Worm (Caenorhabditis elegans): ENCODE measurements around the gene T16G12.3.
A peak's percentile ranks its signal among the peaks of the same experiment; 100 is the strongest.
"Not testable (repeated sequence)": the region's sequence is repeated elsewhere in the genome, so short reads cannot be mapped to it uniquely, and the experiment has no call there.

The T16G12.3 gene

ce11 chrIII:10050321-10050720 lies at the start of gene T16G12.3:
Gene T16G12.3, plus strand, starts transcription at chrIII:10050621.
- TF ChIP-seq ZK546.5, elt-3, mdl-1 (tag; optimal IDR thresholded peaks at IDR 0.05): not testable (repeated sequence)

- no peak for TF ChIP-seq jun-1 (tag; optimal IDR thresholded peaks at IDR 0.05)
- TF ChIP-seq hmg-11 (tag; optimal IDR thresholded peaks at IDR 0.05): no peak
- TF ChIP-seq pqm-1 (tag; optimal IDR thresholded peaks at IDR 0.05): no peak
- TF ChIP-seq fkh-10 (GFP tag; optimal IDR thresholded peaks at IDR 0.05): no peak
- TF ChIP-seq ztf-4 (tag; optimal IDR thresholded peaks at IDR 0.05): no peak
- TF ChIP-seq aly-2 (tag; optimal IDR thresholded peaks at IDR 0.05): no peak
- TF ChIP-seq ZK546.5 (tag; optimal IDR thresholded peaks at IDR 0.05): no peak
- no peak for TF ChIP-seq elt-2 (tag; optimal IDR thresholded peaks at IDR 0.05)
These were observed 49.4 kb upstream of the T16G12.3 start, which contains the start of gene C05B5.5 for ce11 chrIII:10001060-10001459. Gene C05B5.5, plus strand, starts transcription at chrIII:10001360.

DNA sequence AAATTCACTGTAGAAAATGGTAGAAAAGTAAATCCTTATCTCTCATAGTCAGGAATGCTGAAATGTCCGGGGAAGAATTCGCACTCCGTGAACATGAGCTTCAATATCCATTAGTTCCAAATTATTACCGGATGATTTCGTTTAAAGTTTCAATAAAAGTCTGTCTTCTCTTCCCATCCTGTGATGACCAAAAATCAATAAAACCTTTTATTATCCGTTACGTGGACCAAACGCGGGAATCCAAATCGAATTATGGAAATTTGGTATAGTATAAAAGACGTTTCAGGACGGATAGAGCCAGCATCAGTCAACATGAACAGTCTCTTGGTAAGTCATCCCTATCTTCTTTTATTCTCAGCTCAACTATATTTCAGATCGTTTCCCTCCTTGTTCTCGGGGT lies 46.2 kb upstream of the T16G12.3 start, which contains the start of gene C05B5.11:
Gene C05B5.11 (plus strand): TSS at position 301 of the 400 bp plus-strand sequence.
- no peak for TF ChIP-seq unc-39 (tag; optimal IDR thresholded peaks at IDR 0.05)
- TF ChIP-seq nhr-76 (tag; optimal IDR thresholded peaks at IDR 0.05): no peak
- no peak for TF ChIP-seq pha-4 (tag; optimal IDR thresholded peaks at IDR 0.05)
- TF ChIP-seq eor-1 (tag; optimal IDR thresholded peaks at IDR 0.05): no peak
- no peak for TF ChIP-seq fkh-2 (tag; optimal IDR thresholded peaks at IDR 0.05)
- no peak for TF ChIP-seq ceh-9 (tag; optimal IDR thresholded peaks at IDR 0.05)
- no peak for TF ChIP-seq elt-2 (tag; optimal IDR thresholded peaks at IDR 0.05)
- TF ChIP-seq nhr-23 (tag; optimal IDR thresholded peaks at IDR 0.05): no peak

DNA sequence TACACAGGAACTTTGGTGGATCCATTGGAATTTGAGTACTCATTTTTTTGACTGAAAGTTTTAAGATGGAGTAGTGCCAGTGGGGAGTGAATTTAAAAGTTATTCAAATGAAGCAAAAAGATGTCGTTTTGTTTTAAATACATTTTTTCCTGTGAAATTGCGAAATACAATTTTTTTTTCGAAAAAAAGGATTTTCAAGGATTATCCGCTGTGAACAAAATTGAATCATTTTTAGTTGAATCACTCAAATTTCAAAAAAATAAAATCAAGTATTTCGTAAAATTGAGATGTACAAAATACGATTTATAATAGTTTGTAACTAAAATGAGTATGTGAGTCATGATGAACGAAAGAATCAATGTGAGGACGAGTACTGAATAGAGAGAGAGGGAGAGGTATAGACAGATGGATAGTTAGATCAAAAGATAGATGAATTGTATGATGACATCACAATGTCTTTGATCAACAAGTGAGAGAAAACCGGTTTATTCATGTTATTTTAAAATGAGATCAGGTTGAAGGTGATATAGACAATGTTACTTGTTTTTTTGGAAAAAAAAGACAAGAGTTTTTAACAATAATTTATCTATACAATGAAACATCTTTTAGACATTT lies 43.6 kb upstream of the T16G12.3 start, which contains the start of gene C05B5.8:
Gene C05B5.8 (minus strand): TSS at position 51 of the 615 bp plus-strand sequence.
- peak; percentile 91 for TF ChIP-seq nhr-25 (tag; optimal IDR thresholded peaks at IDR 0.05)
- TF ChIP-seq jun-1 (tag; optimal IDR thresholded peaks at IDR 0.05): no peak
- TF ChIP-seq eor-1 (tag; optimal IDR thresholded peaks at IDR 0.05): no peak
- TF ChIP-seq elt-2 (tag; optimal IDR thresholded peaks at IDR 0.05): no peak
- TF ChIP-seq elt-1 (tag; optimal IDR thresholded peaks at IDR 0.05): peak; percentile 83
- peak; percentile 73 for TF ChIP-seq nhr-23 (tag; optimal IDR thresholded peaks at IDR 0.05)
- peak; percentile 34 for TF ChIP-seq ceh-28 (tag; optimal IDR thresholded peaks at IDR 0.05)
- TF ChIP-seq unc-62 (GFP tag; optimal IDR thresholded peaks at IDR 0.05): no peak

- TF ChIP-seq ama-1 (optimal IDR thresholded peaks at IDR 0.05) (no peak), mdl-1 (tag; optimal IDR thresholded peaks at IDR 0.05) (no peak), ztf-4 (tag; optimal IDR thresholded peaks at IDR 0.05) (no peak)
These were observed 40.3 kb upstream of the T16G12.3 start, which contains the start of gene fbxa-155 for ce11 chrIII:10010117-10010516. Gene fbxa-155, minus strand, starts transcription at chrIII:10010217.

DNA sequence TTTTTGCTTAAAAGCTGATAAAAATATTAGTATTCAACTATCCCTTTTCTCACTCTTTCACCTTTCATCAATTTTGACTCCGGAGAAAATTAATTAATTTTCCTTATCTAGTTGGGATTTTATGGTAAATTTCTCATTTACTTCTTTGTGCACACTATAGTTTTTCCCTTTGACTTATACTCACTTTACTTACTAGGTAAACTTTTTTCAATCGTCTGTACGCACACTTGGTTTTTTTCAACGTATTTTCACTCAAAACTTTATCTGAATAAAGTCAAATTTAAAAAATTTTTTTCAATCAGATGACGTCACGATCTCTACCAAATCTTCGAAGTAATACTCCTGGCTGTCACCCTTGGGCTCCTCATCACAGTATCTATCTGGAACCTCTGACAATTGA lies 38.3 kb upstream of the T16G12.3 start, which contains the start of gene C05B5.16:
Gene C05B5.16 (plus strand): TSS at position 301 of the 400 bp plus-strand sequence.
- no peak for TF ChIP-seq pqm-1 (tag; optimal IDR thresholded peaks at IDR 0.05)
- TF ChIP-seq elt-1 (tag; optimal IDR thresholded peaks at IDR 0.05): no peak
- no peak for TF ChIP-seq zag-1 (tag; optimal IDR thresholded peaks at IDR 0.05)
- TF ChIP-seq nhr-23 (tag; optimal IDR thresholded peaks at IDR 0.05): no peak
- TF ChIP-seq aly-2 (tag; optimal IDR thresholded peaks at IDR 0.05): no peak

DNA sequence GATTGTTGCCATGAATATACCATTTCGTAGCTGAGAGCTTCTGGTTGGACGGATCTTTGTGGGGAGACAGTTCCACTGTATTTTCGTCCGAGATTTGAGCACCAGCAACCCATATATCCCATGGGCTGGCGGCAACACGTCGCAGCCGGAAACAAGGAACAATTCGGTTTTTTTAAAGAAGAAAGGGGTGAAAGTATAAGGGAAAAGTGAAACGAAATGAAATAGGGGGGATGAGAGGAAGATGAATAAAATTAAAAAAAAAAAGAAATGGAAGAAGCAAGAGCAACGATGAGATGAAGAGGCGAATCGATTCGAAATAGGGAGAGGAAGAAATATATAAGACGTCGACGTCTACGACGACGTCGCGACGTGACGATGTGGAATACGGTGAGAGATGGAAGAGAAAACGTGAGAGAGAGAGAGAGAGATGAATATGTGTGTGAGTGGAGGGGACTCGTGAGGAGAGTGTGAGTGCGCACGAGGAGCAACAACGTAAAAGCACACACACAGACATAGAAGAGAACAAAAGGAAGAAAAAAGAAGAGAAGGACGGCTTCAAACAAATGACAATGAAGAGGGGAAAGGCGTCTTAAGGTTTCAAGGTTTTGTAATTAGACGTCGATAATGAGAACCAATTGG lies 33.9 kb upstream of the T16G12.3 start, which contains the start of gene rgs-1:
Gene rgs-1 (minus strand): TSS at position 146 of the 639 bp plus-strand sequence.
- TF ChIP-seq nhr-77 (tag; optimal IDR thresholded peaks at IDR 0.05) (no peak), nfya-1 (tag; optimal IDR thresholded peaks at IDR 0.05; ENCODE audit: insufficient read depth) (peak; percentile 77), fkh-2 (tag; optimal IDR thresholded peaks at IDR 0.05) (no peak), pha-4 (tag; optimal IDR thresholded peaks at IDR 0.05) (peak; percentile 5), snpc-4 (tag; optimal IDR thresholded peaks at IDR 0.05) (peak; percentile 25), lin-15B (tag; optimal IDR thresholded peaks at IDR 0.05) (peak; percentile 28), nhr-43 (tag; optimal IDR thresholded peaks at IDR 0.05; ENCODE audit: poor library complexity, severe bottlenecking) (no peak), ceh-82 (tag; optimal IDR thresholded peaks at IDR 0.05) (no peak), hmg-11 (tag; optimal IDR thresholded peaks at IDR 0.05) (peak; percentile 79), skn-1 (tag; optimal IDR thresholded peaks at IDR 0.05) (peak; percentile 21), ceh-28 (tag; optimal IDR thresholded peaks at IDR 0.05) (no peak), ceh-16 (tag; optimal IDR thresholded peaks at IDR 0.05) (no peak), fkh-10 (GFP tag; optimal IDR thresholded peaks at IDR 0.05) (peak; percentile 86)

All from whole organism, L3 larva.